Worm (Caenorhabditis elegans) whole organism, L4 larva: ENCODE measurements around the gene his-8.

Experiments used
- F37D6.2 ChIP-seq: sonication (generic microtip); optimal IDR thresholded peaks from 2 replicates; lab custom pipeline; 2016; ENCODE audit warnings: mild to moderate bottlenecking, missing genetic modification characterization, missing compliant biosample characterization
- Y48G9A.11 ChIP-seq: fragments of 200-800 bp; sonication (Bioruptor generic); IDR thresholded peaks from 2 replicates; pipeline ENCODE4 v1.3.6; 2022; ENCODE audit warnings: missing genetic modification reagents, missing genetic modification characterization, missing compliant biosample characterization
- Y5F2A.4 ChIP-seq: fragments of 200-800 bp; sonication (Bioruptor generic); optimal IDR thresholded peaks from 2 replicates; lab custom pipeline; 2018; ENCODE audit warnings: mild to moderate bottlenecking, missing genetic modification characterization, missing compliant biosample characterization
- ZK546.5 ChIP-seq, 2 experiments: sonication (generic microtip); optimal IDR thresholded peaks; 2 replicates each; lab custom pipeline; 2017; ENCODE audit warnings: missing biosample characterization in 2 of 2, missing genetic modification characterization in 2 of 2
- arid-1 ChIP-seq: fragments of 200-800 bp; sonication (Bioruptor generic); conservative IDR thresholded peaks from 2 replicates; pipeline ENCODE4 v1.3.6; 2022; ENCODE audit warnings: missing genetic modification reagents, missing genetic modification characterization, missing compliant biosample characterization
- attf-4 ChIP-seq: sonication (generic microtip); optimal IDR thresholded peaks from 3 replicates; lab custom pipeline; 2017; ENCODE audit warnings: missing biosample characterization, missing genetic modification characterization
- ceh-28 ChIP-seq: fragments of 150-350 bp; optimal IDR thresholded peaks from 2 replicates; lab custom pipeline; 2014; ENCODE audit warnings: missing biosample characterization, missing genetic modification reagents, missing genetic modification characterization
- ceh-82 ChIP-seq: sonication (generic microtip); optimal IDR thresholded peaks from 2 replicates; lab custom pipeline; 2017; ENCODE audit warnings: missing biosample characterization, missing genetic modification characterization
- dmd-6 ChIP-seq: fragments of 200-800 bp; sonication (Bioruptor generic); IDR thresholded peaks from 2 replicates; pipeline ENCODE4 v1.3.6; 2022; ENCODE audit warnings: missing genetic modification reagents, missing genetic modification characterization, missing compliant biosample characterization
- dmd-8 ChIP-seq: fragments of 200-800 bp; sonication (Bioruptor generic); IDR thresholded peaks from 2 replicates; pipeline ENCODE4 v1.3.6; 2022; ENCODE audit warnings: missing genetic modification characterization, missing compliant biosample characterization
- duxl-1 ChIP-seq: sonication (generic microtip); optimal IDR thresholded peaks from 2 replicates; lab custom pipeline; 2016; ENCODE audit warnings: mild to moderate bottlenecking, missing genetic modification characterization, moderate library complexity, missing compliant biosample characterization; ENCODE audit not compliant: poor library complexity
- fkh-10 ChIP-seq: fragments of 150-350 bp; optimal IDR thresholded peaks from 2 replicates; lab custom pipeline; 2014; ENCODE audit warnings: missing biosample characterization, missing genetic modification reagents, missing genetic modification characterization
- hif-1 ChIP-seq, 2 experiments: sonication (generic microtip); optimal IDR thresholded peaks; 2 replicates each; lab custom pipeline; 2016 to 2017; ENCODE audit warnings: missing compliant biosample characterization in 2 of 2, missing genetic modification characterization in 2 of 2, missing genetic modification reagents in 2 of 2, missing genotype in 2 of 2, mild to moderate bottlenecking in 1 of 2
- hlh-30 ChIP-seq: sonication (generic microtip); optimal IDR thresholded peaks from 2 replicates; lab custom pipeline; 2017; ENCODE audit warnings: antibody characterized with exemption, mild to moderate bottlenecking, missing genetic modification characterization, missing compliant biosample characterization; ENCODE audit not compliant: insufficient read depth
- jun-1 ChIP-seq: fragments of 150-350 bp; optimal IDR thresholded peaks from 2 replicates; lab custom pipeline; 2014; ENCODE audit warnings: missing biosample characterization, missing genetic modification reagents, missing genetic modification characterization
- lin-15B ChIP-seq: fragments of 150-350 bp; sonication (generic microtip); optimal IDR thresholded peaks from 3 replicates; lab custom pipeline; 2014; ENCODE audit warnings: missing biosample characterization, missing genetic modification characterization
- lin-38 ChIP-seq: fragments of 200-800 bp; sonication (Bioruptor generic); IDR thresholded peaks from 2 replicates; pipeline ENCODE4 v1.3.6; 2022; ENCODE audit warnings: missing genetic modification reagents, missing genetic modification characterization, missing compliant biosample characterization
- mep-1 ChIP-seq: fragments of 150-350 bp; sonication (generic microtip); optimal IDR thresholded peaks from 3 replicates; lab custom pipeline; 2014; ENCODE audit warnings: missing biosample characterization, missing genetic modification characterization
- nhr-10 ChIP-seq: fragments of 150-350 bp; optimal IDR thresholded peaks from 2 replicates; lab custom pipeline; 2014; ENCODE audit warnings: missing biosample characterization, missing genetic modification characterization
- nhr-11 ChIP-seq: fragments of 150-350 bp; optimal IDR thresholded peaks from 2 replicates; lab custom pipeline; 2014; ENCODE audit warnings: missing biosample characterization, missing genetic modification characterization
- nhr-237 ChIP-seq: sonication (generic microtip); optimal IDR thresholded peaks from 2 replicates; lab custom pipeline; 2017; ENCODE audit warnings: missing biosample characterization, missing genetic modification characterization
- nhr-41 ChIP-seq: fragments of 200-800 bp; sonication (Bioruptor generic); IDR thresholded peaks from 2 replicates; pipeline ENCODE4 v1.3.6; 2022; ENCODE audit warnings: missing genetic modification reagents, missing genetic modification characterization, missing compliant biosample characterization
- nhr-76 ChIP-seq: fragments of 150-350 bp; optimal IDR thresholded peaks from 2 replicates; lab custom pipeline; 2014; ENCODE audit warnings: missing biosample characterization, missing genetic modification characterization
- pha-4 ChIP-seq, 2 experiments: fragments of 150-350 bp in 1 of 2; fragments of 200-800 bp in 1 of 2; sonication (Bioruptor generic) in 1 of 2; IDR thresholded peaks in 1 of 2; optimal IDR thresholded peaks in 1 of 2; 2 replicates each; pipeline versions ENCODE4 v1.3.6 to Lab custom; 2014 to 2022; ENCODE audit warnings: missing genetic modification characterization in 2 of 2, missing genetic modification reagents in 2 of 2, missing biosample characterization in 1 of 2, missing compliant biosample characterization in 1 of 2
- pqm-1 ChIP-seq: sonication (generic microtip); optimal IDR thresholded peaks from 2 replicates; lab custom pipeline; 2017; ENCODE audit warnings: missing biosample characterization, missing genetic modification characterization
- saeg-2 ChIP-seq: fragments of 200-800 bp; sonication (Bioruptor generic); IDR thresholded peaks from 2 replicates; pipeline ENCODE4 v1.3.6; 2022; ENCODE audit warnings: missing genetic modification reagents, missing genetic modification characterization, missing compliant biosample characterization
- snpc-1.2 ChIP-seq: fragments of 200-800 bp; sonication (Bioruptor generic); IDR thresholded peaks from 2 replicates; pipeline ENCODE4 v1.3.6; 2022; ENCODE audit warnings: missing genetic modification reagents, missing genetic modification characterization, missing compliant biosample characterization
- spr-1 ChIP-seq: sonication (generic microtip); optimal IDR thresholded peaks from 2 replicates; lab custom pipeline; 2016; ENCODE audit warnings: mild to moderate bottlenecking, missing genetic modification characterization, missing compliant biosample characterization
- unc-39 ChIP-seq: sonication (generic microtip); optimal IDR thresholded peaks from 2 replicates; lab custom pipeline; 2017; ENCODE audit warnings: missing biosample characterization, missing genetic modification characterization
- unc-62 ChIP-seq, 3 experiments: fragments of 150-350 bp in 1 of 3; sonication (generic microtip); optimal IDR thresholded peaks in 2 of 3; peaks in 1 of 3; 1 replicate in 1 of 3; 2 replicates in 2 of 3; lab custom pipeline; 2014 to 2017; ENCODE audit warnings: missing biosample characterization in 3 of 3, missing genetic modification characterization in 3 of 3, missing genetic modification reagents in 3 of 3, missing genotype in 1 of 3
- zfp-2 ChIP-seq: sonication (generic microtip); optimal IDR thresholded peaks from 2 replicates; lab custom pipeline; 2016; ENCODE audit warnings: mild to moderate bottlenecking, missing genetic modification characterization, missing compliant biosample characterization

The his-8 gene

DNA sequence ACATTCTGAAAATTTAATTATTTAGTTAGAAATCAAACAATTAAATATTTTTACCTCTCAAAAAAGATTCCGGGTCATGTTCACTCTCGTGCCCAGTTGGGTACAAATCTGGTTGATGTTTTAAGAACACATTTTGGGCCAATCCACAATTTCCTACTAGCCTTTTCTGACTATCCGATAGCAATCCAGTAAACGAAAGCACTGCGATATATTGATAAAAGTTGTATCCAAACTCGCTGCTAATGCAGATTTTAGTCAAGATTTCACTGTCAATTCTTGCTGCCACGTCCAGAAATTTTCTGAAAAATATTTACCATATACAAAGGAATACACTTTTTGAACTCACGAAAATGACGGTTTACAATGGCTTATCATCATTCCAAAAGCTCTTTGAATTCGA lies 36.3 kb upstream of the his-8 start:
- TF ChIP-seq zfp-2 (tag; lab: Kevin White, UChicago) (no peak), unc-62 (GFP tag; optimal IDR thresholded peaks at IDR 0.05 in 1 of 2; lab: Kevin White, UChicago) (peak in 1 of 2 experiments; percentile 91), unc-62 (tag; optimal IDR thresholded peaks at IDR 0.05; lab: Kevin White, UChicago) (no peak)

DNA sequence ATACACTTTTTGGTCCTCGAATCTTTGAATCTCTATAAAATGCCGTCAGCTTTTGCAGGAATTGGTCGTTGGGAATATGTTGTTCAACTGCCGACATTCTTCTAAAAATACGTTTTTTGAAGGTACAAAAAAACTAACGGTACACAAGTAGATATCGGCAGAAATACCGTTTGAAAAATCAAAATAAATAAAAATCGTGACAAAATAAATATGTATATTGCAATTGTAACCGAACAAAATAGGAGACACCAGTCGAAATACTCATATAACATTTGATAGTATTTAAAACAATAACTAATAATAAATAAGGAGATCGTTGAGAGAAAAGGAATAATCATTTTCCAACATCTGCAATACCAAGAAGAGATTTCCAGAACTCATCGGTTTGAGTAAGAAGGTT lies 32.2 kb upstream of the his-8 start, which contains the start of gene F25G6.8:
Gene F25G6.8, minus strand, starts transcription at position 101 of the 400 bp plus-strand sequence.
- TF ChIP-seq lin-38 (peak; percentile 5; the same call in 1 of the 2 replicates), Y48G9A.11 (GFP tag; lab: Robert Waterston, UW) (no peak), jun-1 (tag; lab: Kevin White, UChicago) (no peak)

DNA sequence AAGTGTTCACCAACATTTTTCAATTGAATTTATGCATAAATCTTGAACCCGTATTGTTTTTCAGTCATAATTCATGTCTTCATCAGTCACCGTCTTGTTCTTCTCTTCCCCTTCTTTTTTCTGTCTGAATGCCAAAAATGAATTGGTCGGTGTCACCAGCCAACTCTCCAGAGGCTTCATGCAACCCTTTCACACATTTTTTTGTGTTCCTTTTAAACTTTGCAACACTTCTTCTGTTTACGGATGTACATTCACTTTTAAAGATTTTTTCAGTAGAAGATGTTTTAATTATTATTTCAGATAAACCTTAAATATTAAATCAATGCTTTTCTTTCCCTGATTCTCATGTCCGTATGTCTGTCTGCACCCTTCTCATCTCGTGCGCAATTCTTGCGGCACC lies 28.0 kb upstream of the his-8 start, which contains the start of gene acr-16:
Gene acr-16, plus strand, starts transcription at position 301 of the 400 bp plus-strand sequence.
- no peak for TF ChIP-seq pqm-1 (tag; lab: Kevin White, UChicago)
- no peak for TF ChIP-seq nhr-10
- TF ChIP-seq, all 104 proteins: peak for 0

DNA sequence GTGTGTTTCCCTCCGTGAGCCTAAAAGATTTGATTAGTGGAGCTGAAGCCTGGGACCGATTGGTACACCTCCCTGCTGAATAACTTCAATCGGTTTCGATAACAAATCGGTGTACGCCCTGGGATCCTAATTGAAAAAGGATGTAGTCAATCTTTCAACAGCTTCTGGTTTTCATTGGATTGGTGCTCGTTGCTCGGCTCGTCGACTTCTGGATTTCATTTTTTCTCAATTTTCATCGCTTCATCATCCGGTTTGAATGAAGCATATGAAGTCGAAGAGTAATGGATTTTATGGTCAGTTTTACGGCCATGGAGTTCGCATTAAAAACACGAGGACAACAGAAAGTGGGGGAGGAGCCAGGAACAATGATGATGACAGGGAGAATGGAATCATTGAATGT lies 23.1 kb upstream of the his-8 start:
- TF ChIP-seq spr-1 (tag; lab: Kevin White, UChicago), result no peak
- TF ChIP-seq ceh-28, result no peak
- no peak for TF ChIP-seq arid-1 (GFP tag; lab: Robert Waterston, UW)
- no peak for TF ChIP-seq nhr-10
- TF ChIP-seq Y5F2A.4 (GFP tag; lab: Kevin White, UChicago), result no peak
- no peak for TF ChIP-seq jun-1 (tag; lab: Kevin White, UChicago)
- TF ChIP-seq nhr-237 (tag; lab: Kevin White, UChicago), result no peak
- no peak for TF ChIP-seq attf-4 (tag; lab: Kevin White, UChicago)
- no peak for TF ChIP-seq mep-1 (tag; lab: Kevin White, UChicago)
- no peak for TF ChIP-seq duxl-1 (tag; lab: Kevin White, UChicago)
- TF ChIP-seq F37D6.2 (tag; lab: Kevin White, UChicago), result no peak
- no peak for TF ChIP-seq unc-39
- TF ChIP-seq lin-15B (tag; lab: Kevin White, UChicago), result no peak
- no peak for TF ChIP-seq fkh-10 (GFP tag; lab: Kevin White, UChicago)
- no peak for TF ChIP-seq nhr-76 (tag; lab: Kevin White, UChicago)
- TF ChIP-seq hif-1 (tag; optimal IDR thresholded peaks at IDR 0.05; lab: Kevin White, UChicago), result no peak
- no peak for TF ChIP-seq nhr-41
- TF ChIP-seq, all 104 proteins: peak for 0

DNA sequence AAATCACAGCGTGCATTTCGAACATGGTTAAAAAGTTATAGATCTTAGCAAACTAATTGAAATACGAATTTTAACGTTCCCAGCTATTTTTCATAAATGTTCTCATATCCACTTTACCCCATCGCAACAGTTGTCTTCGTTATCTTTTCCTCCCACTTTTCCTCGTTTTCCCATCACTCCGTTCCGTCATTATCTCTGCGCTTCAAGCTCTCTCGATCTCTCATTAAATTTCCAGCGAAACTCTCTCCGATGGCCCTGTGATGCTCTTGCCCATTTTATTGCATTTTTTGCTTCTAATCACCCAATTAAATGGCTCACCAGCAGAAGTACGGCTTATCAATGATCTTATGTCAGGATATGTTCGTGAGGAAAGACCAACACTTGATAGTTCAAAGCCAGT lies 19.6 kb upstream of the his-8 start, which contains the start of gene acr-15:
Gene acr-15, plus strand, starts transcription at position 236 of the 400 bp plus-strand sequence.
- no peak for TF ChIP-seq ZK546.5 (tag; optimal IDR thresholded peaks at IDR 0.05; lab: Kevin White, UChicago)
- TF ChIP-seq nhr-11, result peak; percentile 14
- TF ChIP-seq, all 104 proteins: peak for 1

DNA sequence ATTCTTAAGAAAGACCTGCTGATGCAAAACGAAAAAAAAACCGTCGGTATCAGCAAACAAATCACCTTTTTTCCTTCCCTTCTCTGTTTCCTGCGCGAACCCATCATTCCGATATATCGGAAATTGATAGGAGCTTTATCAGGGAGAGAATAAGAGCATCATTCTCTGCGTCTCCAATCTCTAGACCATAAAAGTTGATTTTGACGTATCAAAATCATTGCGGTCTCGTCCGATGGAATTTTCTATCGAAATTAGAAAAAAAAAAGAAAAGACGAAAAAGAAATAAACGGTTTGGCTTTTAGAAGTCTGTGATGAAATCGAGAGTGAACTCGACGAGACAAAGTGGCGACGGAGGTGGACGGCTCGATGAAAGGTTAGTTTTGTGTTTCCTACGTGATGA lies 16.1 kb upstream of the his-8 start, which contains the start of gene stdh-4:
Gene stdh-4, plus strand, starts transcription at position 301 of the 400 bp plus-strand sequence.
- TF ChIP-seq snpc-1.2 (GFP tag; lab: Robert Waterston, UW) (no peak), hlh-30 (tag; lab: Kevin White, UChicago) (no peak), dmd-8 (no peak), ceh-82 (no peak), pha-4 (GFP tag; IDR thresholded peaks at IDR 0.05; lab: Robert Waterston, UW) (no peak), pha-4 (tag; optimal IDR thresholded peaks at IDR 0.05; lab: Kevin White, UChicago) (no peak), dmd-6 (0 out of 2 replicates have a peak, but pooled peaks have one; percentile 13), saeg-2 (GFP tag; lab: Robert Waterston, UW) (no peak)
